Fruit fly (Drosophila melanogaster) whole organism, embryonic: ENCODE data around the gene Zwilch.
A peak's percentile ranks its signal among the peaks of the same experiment; 100 is the strongest.

Experiments used
- Ada2b ChIP-seq: fragments of 200-800 bp; sonication (Bioruptor generic); IDR thresholded peaks from 2 replicates; pipeline ENCODE4 v1.3.6; 2022; ENCODE audit warnings: missing biosample characterization, missing genetic modification characterization
- Atf6 ChIP-seq: fragments of 200-800 bp; sonication (Bioruptor generic); IDR thresholded peaks from 2 replicates; pipeline ENCODE4 v1.3.6; 2022; ENCODE audit warnings: missing biosample characterization, missing genetic modification characterization
- B-H2 ChIP-seq: fragments of 200-800 bp; sonication (Bioruptor generic); optimal IDR thresholded peaks from 2 replicates; lab custom pipeline; 2018; ENCODE audit warnings: missing biosample characterization, mild to moderate bottlenecking, missing genetic modification characterization
- BtbVII ChIP-seq: fragments of 200-800 bp; sonication (Bioruptor generic); optimal IDR thresholded peaks from 3 replicates; lab custom pipeline; 2017; ENCODE audit warnings: missing biosample characterization, mild to moderate bottlenecking, missing genetic modification characterization
- CG10366 ChIP-seq: fragments of 200-800 bp; sonication (Bioruptor generic); IDR thresholded peaks from 2 replicates; pipeline ENCODE4 v1.3.6; 2022; ENCODE audit warnings: missing biosample characterization, missing genetic modification characterization
- CG10543 ChIP-seq: fragments of 200-800 bp; sonication (Bioruptor generic); optimal IDR thresholded peaks from 3 replicates; lab custom pipeline; 2017; ENCODE audit warnings: missing biosample characterization, mild to moderate bottlenecking, missing genetic modification characterization, moderate library complexity
- CG12219 ChIP-seq: fragments of 200-800 bp; sonication (Bioruptor generic); optimal IDR thresholded peaks from 3 replicates; lab custom pipeline; 2018; ENCODE audit warnings: missing biosample characterization, mild to moderate bottlenecking, missing genetic modification characterization
- CG12769 ChIP-seq: fragments of 200-800 bp; sonication (Bioruptor generic); optimal IDR thresholded peaks from 2 replicates; lab custom pipeline; 2019; ENCODE audit warnings: missing biosample characterization, mild to moderate bottlenecking, missing genetic modification characterization, moderate library complexity
- CG17361 ChIP-seq: fragments of 200-800 bp; sonication (Bioruptor generic); IDR thresholded peaks from 3 replicates; pipeline ENCODE4 v1.3.6; 2022; ENCODE audit warnings: missing biosample characterization, missing genetic modification characterization
- CG17612 ChIP-seq: fragments of 200-800 bp; sonication (Bioruptor generic); IDR thresholded peaks from 2 replicates; pipeline ENCODE4 v1.3.6; 2022; ENCODE audit warnings: missing biosample characterization, missing genetic modification characterization
- CG17802 ChIP-seq: fragments of 200-800 bp; sonication (Bioruptor generic); optimal IDR thresholded peaks from 2 replicates; lab custom pipeline; 2018; ENCODE audit warnings: missing biosample characterization, mild to moderate bottlenecking, missing genetic modification characterization, moderate library complexity
- CG34376 ChIP-seq: fragments of 200-800 bp; sonication (Bioruptor generic); optimal IDR thresholded peaks from 2 replicates; lab custom pipeline; 2018; ENCODE audit warnings: missing biosample characterization, mild to moderate bottlenecking, missing genetic modification characterization
- CG34422 ChIP-seq: fragments of 200-800 bp; sonication (Bioruptor generic); IDR thresholded peaks from 3 replicates; pipeline ENCODE4 v1.3.6; 2022; ENCODE audit warnings: missing biosample characterization, missing genetic modification characterization
- CG4360 ChIP-seq: fragments of 200-800 bp; sonication (Bioruptor generic); IDR thresholded peaks from 2 replicates; pipeline ENCODE4 v1.3.6; 2022; ENCODE audit warnings: missing biosample characterization, missing genetic modification characterization
- CG4404 ChIP-seq: fragments of 200-800 bp; sonication (Bioruptor generic); IDR thresholded peaks from 2 replicates; pipeline ENCODE4 v1.3.6; 2022; ENCODE audit warnings: missing biosample characterization, missing genetic modification characterization
- CG8290 ChIP-seq, 3 experiments: fragments of 200-800 bp; sonication (Bioruptor generic); optimal IDR thresholded peaks; 2 replicates each; lab custom pipeline; 2016 to 2019; ENCODE audit warnings: missing biosample characterization in 3 of 3, missing genetic modification characterization in 3 of 3, mild to moderate bottlenecking in 2 of 3, moderate library complexity in 1 of 3
- CrebB ChIP-seq: fragments of 200-800 bp; sonication (Bioruptor generic); optimal IDR thresholded peaks from 3 replicates; lab custom pipeline; 2018; ENCODE audit warnings: missing biosample characterization, mild to moderate bottlenecking, missing genetic modification characterization
- D ChIP-seq, 2 experiments: fragments of 200-800 bp in 1 of 2; fragments of >200 bp in 1 of 2; sonication (Bioruptor generic) in 1 of 2; optimal IDR thresholded peaks; 2 replicates in 1 of 2; 3 replicates in 1 of 2; lab custom pipeline; 2017; ENCODE audit warnings: mild to moderate bottlenecking in 1 of 2, missing biosample characterization in 1 of 2, missing genetic modification characterization in 1 of 2, missing genetic modification reagents in 1 of 2
- D19B ChIP-seq: fragments of 200-800 bp; sonication (Bioruptor generic); optimal IDR thresholded peaks from 2 replicates; lab custom pipeline; 2017; ENCODE audit warnings: missing biosample characterization, mild to moderate bottlenecking, missing genetic modification characterization
- Dbx ChIP-seq: fragments of 200-800 bp; sonication (Bioruptor generic); IDR thresholded peaks from 3 replicates; pipeline ENCODE4 v1.3.6; 2022; ENCODE audit warnings: missing biosample characterization, missing genetic modification characterization
- HLH4C ChIP-seq: fragments of 200-800 bp; sonication (Bioruptor generic); IDR thresholded peaks from 3 replicates; pipeline ENCODE4 v1.3.6; 2022; ENCODE audit warnings: missing biosample characterization, missing genetic modification characterization; ENCODE audit not compliant: partially characterized antibody
- Med ChIP-seq: fragments of 200-800 bp; sonication (Bioruptor generic); peaks from one replicate; lab custom pipeline; 2016; ENCODE audit warnings: missing biosample characterization, missing genetic modification characterization, mild to moderate bottlenecking, inconsistent platforms, moderate library complexity
- NFAT ChIP-seq: fragments of 200-800 bp; sonication (Bioruptor generic); IDR thresholded peaks from 2 replicates; pipeline ENCODE4 v1.3.6; 2022; ENCODE audit warnings: missing biosample characterization, missing genetic modification characterization
- Nf-YB ChIP-seq: fragments of 200-800 bp; sonication (Bioruptor generic); optimal IDR thresholded peaks from 3 replicates; lab custom pipeline; 2019; ENCODE audit warnings: missing biosample characterization, mild to moderate bottlenecking, missing genetic modification characterization, moderate library complexity
- Nf-YC ChIP-seq: fragments of 200-800 bp; optimal IDR thresholded peaks from 3 replicates; lab custom pipeline; 2019; ENCODE audit warnings: missing biosample characterization, mild to moderate bottlenecking, missing genetic modification characterization, moderate library complexity
- Pdp1 ChIP-seq, 2 experiments: fragments of 200-800 bp; sonication (Bioruptor generic); optimal IDR thresholded peaks; 3 replicates each; lab custom pipeline; 2016; ENCODE audit warnings: missing biosample characterization in 2 of 2, missing genetic modification characterization in 2 of 2, mild to moderate bottlenecking in 1 of 2, moderate library complexity in 1 of 2
- amos ChIP-seq: fragments of 200-800 bp; sonication (Bioruptor generic); IDR thresholded peaks from 2 replicates; pipeline ENCODE4 v1.3.6; 2022; ENCODE audit warnings: missing biosample characterization, missing genetic modification characterization; ENCODE audit not compliant: partially characterized antibody
- aop ChIP-seq: fragments of 200-800 bp; sonication (Bioruptor generic); IDR thresholded peaks from 2 replicates; pipeline ENCODE4 v1.3.6; 2022; ENCODE audit warnings: missing biosample characterization, missing genetic modification characterization
- cad ChIP-seq: fragments of >200 bp; optimal IDR thresholded peaks from 2 replicates; lab custom pipeline; 2017; ENCODE audit warnings: missing biosample characterization, missing genetic modification characterization
- cg ChIP-seq: fragments of 200-800 bp; sonication (Bioruptor generic); optimal IDR thresholded peaks from 3 replicates; lab custom pipeline; 2019; ENCODE audit warnings: missing biosample characterization, mild to moderate bottlenecking, missing genetic modification characterization, moderate library complexity
- chinmo ChIP-seq: fragments of 200-800 bp; sonication (Bioruptor generic); IDR thresholded peaks from 4 replicates; pipeline ENCODE4 v1.3.6; 2022; ENCODE audit warnings: missing biosample characterization, missing genetic modification characterization; ENCODE audit not compliant: partially characterized antibody
- chn ChIP-seq: fragments of 200-800 bp; sonication (Bioruptor generic); optimal IDR thresholded peaks from 2 replicates; lab custom pipeline; 2016; ENCODE audit warnings: missing biosample characterization, missing genetic modification characterization
- dimm ChIP-seq: fragments of 200-800 bp; sonication (Bioruptor generic); IDR thresholded peaks from 2 replicates; pipeline ENCODE4 v1.3.6; 2022; ENCODE audit warnings: missing biosample characterization, missing genetic modification characterization
- gem ChIP-seq: fragments of 200-800 bp; sonication (Bioruptor generic); optimal IDR thresholded peaks from 2 replicates; lab custom pipeline; 2019; ENCODE audit warnings: missing biosample characterization, mild to moderate bottlenecking, missing genetic modification characterization, moderate library complexity
- grn ChIP-seq: fragments of 200-800 bp; sonication (Bioruptor generic); optimal IDR thresholded peaks from 3 replicates; lab custom pipeline; 2017; ENCODE audit warnings: missing biosample characterization, missing genetic modification characterization
- gro ChIP-seq: fragments of 200-800 bp; sonication (Bioruptor generic); optimal IDR thresholded peaks from 2 replicates; lab custom pipeline; 2016; ENCODE audit warnings: missing biosample characterization, missing genetic modification characterization
- gsb ChIP-seq: fragments of 200-800 bp; sonication (Bioruptor generic); IDR thresholded peaks from 2 replicates; pipeline ENCODE4 v1.3.6; 2022; ENCODE audit warnings: missing biosample characterization, missing genetic modification characterization
- ham ChIP-seq: fragments of 200-800 bp; sonication (Bioruptor generic); IDR thresholded peaks from 2 replicates; pipeline ENCODE4 v1.3.6; 2022; ENCODE audit warnings: missing biosample characterization, missing genetic modification characterization
- lbe ChIP-seq: fragments of 200-800 bp; sonication (Bioruptor generic); optimal IDR thresholded peaks from 2 replicates; lab custom pipeline; 2016; ENCODE audit warnings: missing biosample characterization, mild to moderate bottlenecking, missing genetic modification characterization
- mirr ChIP-seq: fragments of 200-800 bp; sonication (Bioruptor generic); optimal IDR thresholded peaks from 3 replicates; lab custom pipeline; 2018; ENCODE audit warnings: missing biosample characterization, mild to moderate bottlenecking, missing genetic modification characterization
- nmo ChIP-seq: fragments of 200-800 bp; sonication (Bioruptor generic); optimal IDR thresholded peaks from 2 replicates; lab custom pipeline; 2018; ENCODE audit warnings: missing biosample characterization, mild to moderate bottlenecking, missing genetic modification characterization, moderate library complexity
- pan ChIP-seq, 4 experiments: fragments of >200 bp in 3 of 4; fragments of 200-800 bp in 1 of 4; sonication (Bioruptor generic) in 1 of 4; optimal IDR thresholded peaks in 3 of 4; IDR thresholded peaks in 1 of 4; 2 replicates each; pipeline versions ENCODE4 v1.3.6 to Lab custom; 2017 to 2022; ENCODE audit warnings: missing biosample characterization in 2 of 4, missing genetic modification characterization in 2 of 4, mixed read lengths in 1 of 4
- pita ChIP-seq: fragments of 200-800 bp; sonication (Bioruptor generic); optimal IDR thresholded peaks from 2 replicates; lab custom pipeline; 2017; ENCODE audit warnings: missing biosample characterization, mild to moderate bottlenecking, missing genetic modification characterization
- repo ChIP-seq: fragments of 200-800 bp; sonication (Bioruptor generic); optimal IDR thresholded peaks from 2 replicates; lab custom pipeline; 2016; ENCODE audit warnings: missing biosample characterization, missing genetic modification characterization
- ssp ChIP-seq: fragments of 200-800 bp; sonication (Bioruptor generic); IDR thresholded peaks from 2 replicates; pipeline ENCODE4 v1.3.6; 2022; ENCODE audit warnings: missing biosample characterization, missing genetic modification characterization
- stwl ChIP-seq: fragments of 200-800 bp; sonication (Bioruptor generic); optimal IDR thresholded peaks from 3 replicates; lab custom pipeline; 2018; ENCODE audit warnings: missing biosample characterization, mild to moderate bottlenecking, missing genetic modification characterization, moderate library complexity
- sug ChIP-seq: fragments of 200-800 bp; optimal IDR thresholded peaks from 2 replicates; lab custom pipeline; 2019; ENCODE audit warnings: missing biosample characterization, mild to moderate bottlenecking, missing genetic modification characterization, moderate library complexity
- unc-4 ChIP-seq: fragments of 200-800 bp; sonication (Bioruptor generic); IDR thresholded peaks from 2 replicates; pipeline ENCODE4 v1.3.6; 2022; ENCODE audit warnings: missing biosample characterization, missing genetic modification characterization; ENCODE audit not compliant: partially characterized antibody

Gene Zwilch

DNA sequence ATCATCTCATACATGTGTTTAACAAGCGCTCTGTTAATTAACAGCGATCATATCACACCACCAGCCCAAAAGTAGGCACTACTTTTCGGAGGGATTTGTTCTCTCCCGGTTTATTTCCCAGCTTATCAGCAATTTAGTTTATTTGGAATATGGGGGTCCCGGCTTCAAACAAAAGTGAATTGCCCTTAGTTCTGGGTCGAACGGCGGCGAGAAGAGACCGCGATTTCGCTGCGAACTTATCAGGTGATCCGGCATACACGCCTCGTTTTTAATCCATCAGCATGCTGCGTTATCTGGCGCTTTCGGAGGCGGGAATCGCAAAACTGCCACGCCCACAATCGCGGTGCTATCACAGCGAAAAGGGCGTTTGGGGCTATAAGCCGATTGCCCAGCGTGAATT, 16.4 kb downstream of the Zwilch start, which contains the start of gene CG1544 (continued):
- TF ChIP-seq CG8290 (GFP tag; optimal IDR thresholded peaks at IDR 0.05; lab: Kevin White, UChicago) (no peak), CG8290 (tag; optimal IDR thresholded peaks at IDR 0.05; lab: Kevin White, UChicago) (peak in 1 of 2 experiments; percentile 52), CG10366 (GFP tag; lab: Robert Waterston, UW) (no peak), BtbVII (peak; percentile 41), pita (GFP tag; lab: Kevin White, UChicago) (peak; percentile 13), CG17361 (GFP tag; lab: Robert Waterston, UW) (no peak), Dbx (GFP tag; lab: Robert Waterston, UW) (peak; percentile 27; the same call in 1 of the 3 replicates), CrebB (tag; lab: Kevin White, UChicago) (no peak), chinmo (GFP tag; lab: Robert Waterston, UW) (0 out of 4 replicates have a peak, but pooled peaks have one; percentile 64), stwl (tag; lab: Kevin White, UChicago) (peak; percentile 32), Pdp1 (GFP tag; optimal IDR thresholded peaks at IDR 0.05; lab: Kevin White, UChicago) (no peak), CG17612 (GFP tag; lab: Robert Waterston, UW) (0 out of 2 replicates have a peak, but pooled peaks have one; percentile 15), D19B (GFP tag; lab: Kevin White, UChicago) (no peak), Nf-YC (tag; lab: Kevin White, UChicago) (peak; percentile 45), ham (GFP tag; lab: Robert Waterston, UW) (no peak), amos (GFP tag; lab: Robert Waterston, UW) (peak; percentile 34; the same call in 1 of the 2 replicates), sug (peak; percentile 98), D (optimal IDR thresholded peaks at IDR 0.05; lab: Kevin White, UChicago) (no peak), D (GFP tag; optimal IDR thresholded peaks at IDR 0.05; lab: Kevin White, UChicago) (no peak), chn (GFP tag; lab: Kevin White, UChicago) (no peak), repo (no peak), gem (tag; lab: Kevin White, UChicago) (no peak), B-H2 (GFP tag; lab: Kevin White, UChicago) (peak; percentile 13), gsb (GFP tag; lab: Robert Waterston, UW) (no peak), ssp (GFP tag; lab: Robert Waterston, UW) (no peak), nmo (no peak), gro (GFP tag; lab: Kevin White, UChicago) (no peak), aop (GFP tag; lab: Robert Waterston, UW) (no peak), cg (GFP tag; lab: Kevin White, UChicago) (peak; percentile 9), pan (optimal IDR thresholded peaks at IDR 0.05; lab: Kevin White, UChicago) (no peak), pan (GFP tag; optimal IDR thresholded peaks at IDR 0.05 in 1 of 2, IDR thresholded peaks at IDR 0.05 in 1 of 2) (peak in 1 of 2 experiments; percentile 7), CG12769 (tag; lab: Kevin White, UChicago) (peak; percentile 94), Nf-YB (no peak), lbe (GFP tag; lab: Kevin White, UChicago) (no peak), mirr (GFP tag; lab: Kevin White, UChicago) (peak; percentile 96), unc-4 (no peak), CG34376 (GFP tag; lab: Kevin White, UChicago) (peak; percentile 93), dimm (GFP tag; lab: Robert Waterston, UW) (no peak), NFAT (GFP tag; lab: Robert Waterston, UW) (peak; percentile 16; the same call in 1 of the 2 replicates), grn (GFP tag; lab: Kevin White, UChicago) (peak; percentile 69), CG12219 (GFP tag; lab: Kevin White, UChicago) (no peak), CG34422 (GFP tag; lab: Robert Waterston, UW) (peak; percentile 32; the same call in 1 of the 3 replicates), CG4404 (GFP tag; lab: Robert Waterston, UW) (no peak), Atf6 (GFP tag; lab: Robert Waterston, UW) (0 out of 2 replicates have a peak, but pooled peaks have one; percentile 21), CG17802 (tag; lab: Kevin White, UChicago) (no peak), CG10543 (GFP tag; lab: Kevin White, UChicago) (peak; percentile 75), Med (GFP tag; lab: Kevin White, UChicago) (peak; percentile 79), HLH4C (GFP tag; lab: Robert Waterston, UW) (0 out of 3 replicates have a peak, but pooled peaks have one; percentile 12), CG4360 (GFP tag; lab: Robert Waterston, UW) (0 out of 2 replicates have a peak, but pooled peaks have one; percentile 23), cad (GFP tag; lab: Kevin White, UChicago) (no peak), Ada2b (no peak; the same call in 1 of the 2 replicates)
